Worm (Caenorhabditis elegans) whole organism, late embryonic: Measurements from ENCODE around the gene arrd-18.

ENCODE experiments used
- dve-1 ChIP-seq: sonication (generic microtip); optimal IDR thresholded peaks from 2 replicates; lab custom pipeline; 2017; ENCODE audit warnings: antibody characterized with exemption, mild to moderate bottlenecking, missing genetic modification characterization, missing compliant biosample characterization
- madf-2 ChIP-seq: sonication (generic microtip); optimal IDR thresholded peaks from 2 replicates; lab custom pipeline; 2017; ENCODE audit warnings: missing genetic modification characterization, missing compliant biosample characterization

DNA sequence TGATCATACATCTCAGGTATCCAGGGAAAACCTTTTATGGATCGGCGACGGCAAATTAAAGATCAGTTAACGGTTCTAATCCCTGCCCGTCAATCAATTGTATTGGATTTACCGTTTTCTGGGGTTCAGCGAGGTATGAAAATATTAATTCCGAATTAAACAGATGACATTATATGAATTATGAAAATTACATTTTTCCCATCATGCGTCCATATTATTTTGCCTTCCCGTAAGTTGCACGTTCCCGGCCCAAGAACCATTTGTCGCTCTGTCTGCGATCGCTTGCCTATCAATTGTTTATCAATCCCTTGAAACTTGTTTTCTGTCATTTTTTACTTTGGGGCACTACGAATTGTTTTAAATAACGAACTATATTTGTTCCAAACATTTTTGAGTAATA lies 49.7 kb upstream of the arrd-18 start:
- no peak for TF ChIP-seq dve-1
- TF ChIP-seq madf-2 (tag; lab: Kevin White, UChicago), result no peak
